Fruit fly (Drosophila melanogaster) whole organism, embryonic: ENCODE measurements around the gene cort.

Experiments used
- Antp ChIP-seq: fragments of 200-800 bp; sonication (Bioruptor generic); optimal IDR thresholded peaks from 3 replicates; lab custom pipeline; 2016; ENCODE audit warnings: missing biosample characterization, missing genetic modification characterization
- Atf3 ChIP-seq: fragments of 200-800 bp; sonication (Bioruptor generic); optimal IDR thresholded peaks from 3 replicates; lab custom pipeline; 2016; ENCODE audit warnings: missing biosample characterization, missing genetic modification characterization
- Awh ChIP-seq: fragments of 200-800 bp; sonication (Bioruptor generic); IDR thresholded peaks from 2 replicates; pipeline ENCODE4, ENCODE4 v1.3.6; 2022; ENCODE audit warnings: missing biosample characterization, missing genetic modification characterization
- CG10147 ChIP-seq: fragments of 200-800 bp; sonication (Bioruptor generic); optimal IDR thresholded peaks from 2 replicates; lab custom pipeline; 2019; ENCODE audit warnings: missing biosample characterization, mild to moderate bottlenecking, missing genetic modification characterization, moderate library complexity
- CG10274 ChIP-seq: fragments of 200-800 bp; sonication (Bioruptor generic); optimal IDR thresholded peaks from 3 replicates; lab custom pipeline; 2017; ENCODE audit warnings: missing biosample characterization, mild to moderate bottlenecking, missing genetic modification characterization
- CG11085 ChIP-seq: fragments of 200-800 bp; sonication (Bioruptor generic); IDR thresholded peaks from 2 replicates; pipeline ENCODE4 v1.3.6; 2022; ENCODE audit warnings: missing biosample characterization, missing genetic modification characterization
- CG11093 ChIP-seq: fragments of 200-800 bp; sonication (Bioruptor generic); IDR thresholded peaks from 3 replicates; pipeline ENCODE4 v1.3.6; 2022; ENCODE audit warnings: missing biosample characterization, missing genetic modification characterization
- CG12236 ChIP-seq: fragments of 200-800 bp; sonication (Bioruptor generic); optimal IDR thresholded peaks from 2 replicates; lab custom pipeline; 2016; ENCODE audit warnings: missing biosample characterization, missing genetic modification characterization
- CG14014 ChIP-seq: fragments of 200-800 bp; sonication (Bioruptor generic); IDR thresholded peaks from 2 replicates; pipeline ENCODE4 v1.3.6; 2022; ENCODE audit warnings: missing biosample characterization, missing genetic modification characterization
- CG14860 ChIP-seq: fragments of 200-800 bp; sonication (Bioruptor generic); IDR thresholded peaks from 3 replicates; pipeline ENCODE4 v1.3.6; 2022; ENCODE audit warnings: missing biosample characterization, missing genetic modification characterization; ENCODE audit not compliant: partially characterized antibody
- CG15479 ChIP-seq: fragments of 200-800 bp; sonication (Bioruptor generic); optimal IDR thresholded peaks from 3 replicates; lab custom pipeline; 2019; ENCODE audit warnings: missing biosample characterization, mild to moderate bottlenecking, missing genetic modification characterization, moderate library complexity
- CG1647 ChIP-seq: fragments of 200-800 bp; sonication (Bioruptor generic); optimal IDR thresholded peaks from 3 replicates; lab custom pipeline; 2016; ENCODE audit warnings: missing biosample characterization, missing genetic modification characterization
- CG18476 ChIP-seq: fragments of 200-800 bp; sonication (Bioruptor generic); optimal IDR thresholded peaks from 2 replicates; lab custom pipeline; 2016; ENCODE audit warnings: missing biosample characterization, mild to moderate bottlenecking, missing genetic modification characterization
- CG18619 ChIP-seq: fragments of 200-800 bp; sonication (Bioruptor generic); optimal IDR thresholded peaks from 3 replicates; lab custom pipeline; 2017; ENCODE audit warnings: missing biosample characterization, mild to moderate bottlenecking, missing genetic modification characterization
- CG33557 ChIP-seq: fragments of 200-800 bp; sonication (Bioruptor generic); optimal IDR thresholded peaks from 2 replicates; lab custom pipeline; 2019; ENCODE audit warnings: missing biosample characterization, mild to moderate bottlenecking, missing genetic modification characterization, moderate library complexity
- CG3838 ChIP-seq: fragments of 200-800 bp; sonication (Bioruptor generic); optimal IDR thresholded peaks from 3 replicates; lab custom pipeline; 2016; ENCODE audit warnings: missing biosample characterization, missing genetic modification characterization
- CG4424 ChIP-seq: fragments of 200-800 bp; sonication (Bioruptor generic); optimal IDR thresholded peaks from 3 replicates; lab custom pipeline; 2016; ENCODE audit warnings: missing biosample characterization, missing genetic modification characterization
- CG4730 ChIP-seq: fragments of 200-800 bp; sonication (Bioruptor generic); IDR thresholded peaks from 2 replicates; pipeline ENCODE4 v1.3.6; 2022; ENCODE audit warnings: missing biosample characterization, missing genetic modification characterization
- CG5953 ChIP-seq: fragments of 200-800 bp; sonication (Bioruptor generic); IDR thresholded peaks from 2 replicates; pipeline ENCODE4 v1.3.6; 2022; ENCODE audit warnings: missing biosample characterization, missing genetic modification characterization
- CG8089 ChIP-seq: fragments of 200-800 bp; sonication (Bioruptor generic); optimal IDR thresholded peaks from 3 replicates; lab custom pipeline; 2016; ENCODE audit warnings: missing biosample characterization, missing genetic modification characterization
- CG9215 ChIP-seq: fragments of 200-800 bp; sonication (Bioruptor generic); IDR thresholded peaks from 2 replicates; pipeline ENCODE4 v1.3.6; 2022; ENCODE audit warnings: missing biosample characterization, missing genetic modification characterization
- CTCF ChIP-seq: fragments of 200-800 bp; sonication (Bioruptor generic); optimal IDR thresholded peaks from 2 replicates; lab custom pipeline; 2017; ENCODE audit warnings: missing biosample characterization, mild to moderate bottlenecking, missing genetic modification characterization, moderate library complexity
- Dbx ChIP-seq: fragments of 200-800 bp; sonication (Bioruptor generic); IDR thresholded peaks from 3 replicates; pipeline ENCODE4 v1.3.6; 2022; ENCODE audit warnings: missing biosample characterization, missing genetic modification characterization
- Dip3 ChIP-seq: fragments of 200-800 bp; sonication (Bioruptor generic); optimal IDR thresholded peaks from 3 replicates; lab custom pipeline; 2016; ENCODE audit warnings: missing biosample characterization, missing genetic modification characterization
- Eip74EF ChIP-seq, 2 experiments: fragments of 200-800 bp in 1 of 2; fragments of >200 bp in 1 of 2; sonication (Bioruptor generic) in 1 of 2; optimal IDR thresholded peaks; 2 replicates each; lab custom pipeline; 2017 to 2019; ENCODE audit warnings: missing biosample characterization in 2 of 2, missing genetic modification characterization in 2 of 2, mild to moderate bottlenecking in 1 of 2, moderate library complexity in 1 of 2
- HHEX ChIP-seq: fragments of 200-800 bp; sonication (Bioruptor generic); optimal IDR thresholded peaks from 3 replicates; lab custom pipeline; 2017; ENCODE audit warnings: missing biosample characterization, mild to moderate bottlenecking, missing genetic modification characterization, missing genetic modification reagents
- Hr3 ChIP-seq: fragments of 200-800 bp; sonication (Bioruptor generic); optimal IDR thresholded peaks from 3 replicates; lab custom pipeline; 2016; ENCODE audit warnings: missing biosample characterization, missing genetic modification characterization
- Hr51 ChIP-seq, 2 experiments: fragments of 200-800 bp; sonication (Bioruptor generic); optimal IDR thresholded peaks; 2 replicates in 1 of 2; 3 replicates in 1 of 2; lab custom pipeline; 2016 to 2018; ENCODE audit warnings: missing biosample characterization in 2 of 2, missing genetic modification characterization in 2 of 2, mild to moderate bottlenecking in 1 of 2, moderate library complexity in 1 of 2
- Jarid2 ChIP-seq: fragments of 200-800 bp; sonication (Bioruptor generic); optimal IDR thresholded peaks from 3 replicates; lab custom pipeline; 2017; ENCODE audit warnings: mild to moderate bottlenecking, missing biosample characterization, missing genetic modification reagents, missing genetic modification characterization
- Kr ChIP-seq: fragments of 200-800 bp; sonication (Bioruptor generic); optimal IDR thresholded peaks from 2 replicates; lab custom pipeline; 2017; ENCODE audit warnings: missing biosample characterization, mild to moderate bottlenecking, missing genetic modification characterization
- NC2β ChIP-seq: fragments of 200-800 bp; sonication (Bioruptor generic); optimal IDR thresholded peaks from 2 replicates; lab custom pipeline; 2016; ENCODE audit warnings: missing biosample characterization, missing genetic modification characterization
- Oli ChIP-seq: fragments of 200-800 bp; sonication (Bioruptor generic); optimal IDR thresholded peaks from 2 replicates; lab custom pipeline; 2018; ENCODE audit warnings: missing biosample characterization, mild to moderate bottlenecking, missing genetic modification characterization, moderate library complexity
- Stat92E ChIP-seq, 3 experiments: fragments of >200 bp in 2 of 3; fragments of 200-800 bp in 1 of 3; sonication (Bioruptor generic) in 1 of 3; optimal IDR thresholded peaks; 2 replicates each; lab custom pipeline; 2017 to 2019; ENCODE audit warnings: missing biosample characterization in 3 of 3, missing genetic modification characterization in 3 of 3, mild to moderate bottlenecking in 1 of 3, moderate library complexity in 1 of 3
- bowl ChIP-seq: fragments of 200-800 bp; sonication (Bioruptor generic); IDR thresholded peaks from 2 replicates; pipeline ENCODE4 v1.3.6; 2022; ENCODE audit warnings: missing biosample characterization, missing genetic modification characterization
- btn ChIP-seq: fragments of 200-800 bp; sonication (Bioruptor generic); optimal IDR thresholded peaks from 2 replicates; lab custom pipeline; 2016; ENCODE audit warnings: missing biosample characterization, missing genetic modification characterization
- cas ChIP-seq: fragments of 200-800 bp; sonication (Bioruptor generic); IDR thresholded peaks from 2 replicates; pipeline ENCODE4 v1.3.6; 2022; ENCODE audit warnings: missing biosample characterization, missing genetic modification characterization
- dpn ChIP-seq, 2 experiments: fragments of 200-800 bp; sonication (Bioruptor generic); optimal IDR thresholded peaks; 3 replicates each; lab custom pipeline; 2016; ENCODE audit warnings: missing biosample characterization in 2 of 2, missing genetic modification characterization in 2 of 2
- dysf ChIP-seq: fragments of 200-800 bp; sonication (Bioruptor generic); IDR thresholded peaks from 3 replicates; pipeline ENCODE4 v1.3.6; 2022; ENCODE audit warnings: missing biosample characterization, missing genetic modification characterization
- hkb ChIP-seq, 2 experiments: fragments of 200-800 bp in 1 of 2; fragments of >200 bp in 1 of 2; sonication (Bioruptor generic) in 1 of 2; IDR thresholded peaks in 1 of 2; optimal IDR thresholded peaks in 1 of 2; 2 replicates each; pipeline versions ENCODE4 v1.3.6 to Lab custom; 2017 to 2022; ENCODE audit warnings: missing biosample characterization in 1 of 2, missing genetic modification characterization in 1 of 2
- ken ChIP-seq: fragments of 200-800 bp; sonication (Bioruptor generic); IDR thresholded peaks from 3 replicates; pipeline ENCODE4 v1.3.6; 2022; ENCODE audit warnings: missing biosample characterization, missing genetic modification characterization
- oc ChIP-seq: fragments of 200-800 bp; sonication (Bioruptor generic); optimal IDR thresholded peaks from 2 replicates; lab custom pipeline; 2018; ENCODE audit warnings: missing biosample characterization, mild to moderate bottlenecking, missing genetic modification characterization, moderate library complexity
- odd ChIP-seq: fragments of 200-800 bp; sonication (Bioruptor generic); optimal IDR thresholded peaks from 2 replicates; lab custom pipeline; 2017; ENCODE audit warnings: missing biosample characterization, mild to moderate bottlenecking, missing genetic modification characterization
- pb ChIP-seq: fragments of 200-800 bp; sonication (Bioruptor generic); optimal IDR thresholded peaks from 3 replicates; lab custom pipeline; 2016; ENCODE audit warnings: missing biosample characterization, missing genetic modification characterization
- pho ChIP-seq: fragments of 200-800 bp; sonication (Bioruptor generic); optimal IDR thresholded peaks from 2 replicates; lab custom pipeline; 2016; ENCODE audit warnings: missing biosample characterization, missing genetic modification characterization
- psq ChIP-seq: fragments of 200-800 bp; sonication (Bioruptor generic); optimal IDR thresholded peaks from 2 replicates; lab custom pipeline; 2017; ENCODE audit warnings: missing biosample characterization, missing genetic modification characterization
- rib ChIP-seq: fragments of 200-800 bp; sonication (Bioruptor generic); IDR thresholded peaks from 2 replicates; pipeline ENCODE4 v1.3.6; 2022; ENCODE audit warnings: missing biosample characterization, missing genetic modification characterization
- tin ChIP-seq: fragments of 200-800 bp; sonication (Bioruptor generic); optimal IDR thresholded peaks from 3 replicates; lab custom pipeline; 2016; ENCODE audit warnings: missing biosample characterization, missing genetic modification characterization
- trh ChIP-seq: fragments of 200-800 bp; sonication (Bioruptor generic); optimal IDR thresholded peaks from 2 replicates; lab custom pipeline; 2016; ENCODE audit warnings: missing biosample characterization, missing genetic modification characterization
- ttk ChIP-seq: fragments of 200-800 bp; sonication (Bioruptor generic); IDR thresholded peaks from 2 replicates; pipeline ENCODE4 v2.1.2; 2022; ENCODE audit warnings: missing biosample characterization, missing genetic modification characterization
- tup ChIP-seq: fragments of 200-800 bp; sonication (Bioruptor generic); optimal IDR thresholded peaks from 2 replicates; lab custom pipeline; 2016; ENCODE audit warnings: missing biosample characterization, mild to moderate bottlenecking, missing genetic modification characterization, moderate library complexity
- zfh1 ChIP-seq: fragments of 200-800 bp; sonication (Bioruptor generic); IDR thresholded peaks from 3 replicates; pipeline ENCODE4 v1.3.6; 2022; ENCODE audit warnings: missing biosample characterization, missing genetic modification characterization

The cort gene

DNA sequence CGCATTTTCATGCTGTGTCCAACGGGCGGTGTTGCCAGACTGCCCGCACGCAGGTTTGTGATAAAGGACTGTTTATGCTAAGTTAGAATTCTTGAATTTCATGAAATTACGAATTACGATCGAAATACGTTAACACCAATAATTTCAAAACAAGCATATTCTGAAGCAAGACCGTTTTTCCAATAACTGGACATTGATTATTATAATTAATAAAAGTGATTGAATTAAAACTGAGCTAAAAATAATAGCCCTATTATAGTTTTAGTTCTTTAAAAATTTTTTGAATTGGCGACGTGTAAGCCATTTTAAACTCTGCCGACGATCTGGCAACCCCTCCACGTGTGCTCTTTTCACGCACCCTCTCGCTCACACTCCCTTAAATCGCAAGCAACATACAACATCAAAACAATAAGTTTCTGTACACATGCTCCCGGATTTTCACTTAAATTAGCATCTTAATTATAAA, 28.2 kb downstream of the cort start (continued):
- TF ChIP-seq dysf (peak; percentile 95), CG14014 (GFP tag; lab: Robert Waterston, UW) (peak; percentile 93), rib (GFP tag; lab: Robert Waterston, UW) (peak; percentile 90), CG11085 (GFP tag; lab: Robert Waterston, UW) (peak; percentile 83), CG1647 (GFP tag; lab: Kevin White, UChicago) (peak; percentile 87), CG33557 (GFP tag; lab: Kevin White, UChicago) (peak; percentile 89), btn (GFP tag; lab: Kevin White, UChicago) (peak; percentile 29), CG5953 (GFP tag; lab: Robert Waterston, UW) (peak; percentile 82), bowl (peak; percentile 85), CG3838 (GFP tag; lab: Kevin White, UChicago) (peak; percentile 96), dpn (GFP tag; optimal IDR thresholded peaks at IDR 0.05; lab: Kevin White, UChicago) (peak; percentile 94 to 96), Eip74EF (GFP tag; optimal IDR thresholded peaks at IDR 0.05; lab: Kevin White, UChicago) (peak in 1 of 2 experiments; percentile 92), oc (tag; lab: Kevin White, UChicago) (peak; percentile 87), zfh1 (GFP tag; lab: Robert Waterston, UW) (peak; percentile 90), CG12236 (GFP tag; lab: Kevin White, UChicago) (peak; percentile 85), CG8089 (peak; percentile 83), trh (GFP tag; lab: Kevin White, UChicago) (peak; percentile 94), pho (GFP tag; lab: Kevin White, UChicago) (peak; percentile 95), odd (GFP tag; lab: Kevin White, UChicago) (peak; percentile 94), CG4424 (GFP tag; lab: Kevin White, UChicago) (peak; percentile 95), tin (GFP tag; lab: Kevin White, UChicago) (peak; percentile 96), CG18476 (GFP tag; lab: Kevin White, UChicago) (peak; percentile 95), NC2β (GFP tag; lab: Kevin White, UChicago) (peak; percentile 85), Awh (GFP tag; lab: Robert Waterston, UW) (peak; percentile 81), CG18619 (peak; percentile 95), pb (GFP tag; lab: Kevin White, UChicago) (peak; percentile 87), hkb (optimal IDR thresholded peaks at IDR 0.05; lab: Kevin White, UChicago) (no peak), hkb (GFP tag; IDR thresholded peaks at IDR 0.05; lab: Robert Waterston, UW) (peak; percentile 95), cas (GFP tag; lab: Robert Waterston, UW) (peak; percentile 86), HHEX (peak; percentile 94), Kr (peak; percentile 4), ken (GFP tag; lab: Robert Waterston, UW) (peak; percentile 92), CG15479 (GFP tag; lab: Kevin White, UChicago) (peak; percentile 47), Jarid2 (GFP tag; lab: Kevin White, UChicago) (peak; percentile 77), Hr51 (GFP tag; optimal IDR thresholded peaks at IDR 0.05; lab: Kevin White, UChicago) (peak; percentile 91 to 97), CG10147 (GFP tag; lab: Kevin White, UChicago) (peak; percentile 96), CG9215 (GFP tag; lab: Robert Waterston, UW) (peak; percentile 93), CTCF (GFP tag; lab: Kevin White, UChicago) (peak; percentile 61), CG10274 (GFP tag; lab: Kevin White, UChicago) (peak; percentile 87), Dbx (peak; percentile 94), Oli (tag; lab: Kevin White, UChicago) (peak; percentile 96), Stat92E (GFP tag; optimal IDR thresholded peaks at IDR 0.05; lab: Kevin White, UChicago) (no peak), CG4730 (GFP tag; lab: Robert Waterston, UW) (peak; percentile 86), Hr3 (GFP tag; lab: Kevin White, UChicago) (peak; percentile 96), psq (GFP tag; lab: Kevin White, UChicago) (peak; percentile 90), Atf3 (GFP tag; lab: Kevin White, UChicago) (peak; percentile 53), Antp (peak; percentile 86), ttk (GFP tag; lab: Robert Waterston, UW) (peak; percentile 90), Dip3 (GFP tag; lab: Kevin White, UChicago) (peak; percentile 94), CG14860 (GFP tag; lab: Robert Waterston, UW) (no peak), tup (GFP tag; lab: Kevin White, UChicago) (peak; percentile 83), CG11093 (GFP tag; lab: Robert Waterston, UW) (peak; percentile 80)
